Fruit fly (Drosophila melanogaster) whole organism, embryonic: Measurements from ENCODE around the gene Mvl.
A peak's percentile ranks its signal among the peaks of the same experiment; 100 is the strongest.

Experiments
- Atf3 ChIP-seq: fragments of 200-800 bp; sonication (Bioruptor generic); optimal IDR thresholded peaks from 3 replicates; lab custom pipeline; 2016; ENCODE audit warnings: missing biosample characterization, missing genetic modification characterization
- Blimp-1 ChIP-seq: fragments of 200-800 bp; sonication (Bioruptor generic); optimal IDR thresholded peaks from 3 replicates; lab custom pipeline; 2018; ENCODE audit warnings: missing biosample characterization, missing genetic modification characterization, mild to moderate bottlenecking, moderate library complexity, missing genetic modification reagents
- CG1024 ChIP-seq: fragments of 200-800 bp; sonication (Bioruptor generic); IDR thresholded peaks from 2 replicates; pipeline ENCODE4 v1.3.6; 2022; ENCODE audit warnings: missing biosample characterization, missing genetic modification characterization
- CG10366 ChIP-seq: fragments of 200-800 bp; sonication (Bioruptor generic); IDR thresholded peaks from 2 replicates; pipeline ENCODE4 v1.3.6; 2022; ENCODE audit warnings: missing biosample characterization, missing genetic modification characterization
- CG10462 ChIP-seq: fragments of 200-800 bp; sonication (Bioruptor generic); optimal IDR thresholded peaks from 2 replicates; lab custom pipeline; 2016; ENCODE audit warnings: missing biosample characterization, missing genetic modification characterization
- CG1233 ChIP-seq: fragments of 200-800 bp; sonication (Bioruptor generic); optimal IDR thresholded peaks from 4 replicates; lab custom pipeline; 2018; ENCODE audit warnings: missing biosample characterization, mild to moderate bottlenecking, missing genetic modification characterization
- CG14860 ChIP-seq: fragments of 200-800 bp; sonication (Bioruptor generic); IDR thresholded peaks from 3 replicates; pipeline ENCODE4 v1.3.6; 2022; ENCODE audit warnings: missing biosample characterization, missing genetic modification characterization; ENCODE audit not compliant: partially characterized antibody
- CG16863 ChIP-seq: fragments of 200-800 bp; sonication (Bioruptor generic); optimal IDR thresholded peaks from 3 replicates; lab custom pipeline; 2016; ENCODE audit warnings: missing biosample characterization, missing genetic modification characterization
- CG17328 ChIP-seq: fragments of 200-800 bp; sonication (Bioruptor generic); IDR thresholded peaks from 2 replicates; pipeline ENCODE4 v1.3.6; 2022; ENCODE audit warnings: missing biosample characterization, missing genetic modification characterization
- CG17912 ChIP-seq: fragments of 200-800 bp; sonication (Bioruptor generic); optimal IDR thresholded peaks from 2 replicates; lab custom pipeline; 2018; ENCODE audit warnings: missing biosample characterization, mild to moderate bottlenecking, missing genetic modification characterization
- CG1792 ChIP-seq: fragments of 200-800 bp; sonication (Bioruptor generic); optimal IDR thresholded peaks from 2 replicates; lab custom pipeline; 2016; ENCODE audit warnings: missing biosample characterization, missing genetic modification characterization
- CG18262 ChIP-seq: fragments of 200-800 bp; optimal IDR thresholded peaks from 3 replicates; lab custom pipeline; 2019; ENCODE audit warnings: missing biosample characterization, mild to moderate bottlenecking, missing genetic modification characterization, moderate library complexity
- CG2678 ChIP-seq: fragments of 200-800 bp; sonication (Bioruptor generic); optimal IDR thresholded peaks from 3 replicates; lab custom pipeline; 2019; ENCODE audit warnings: missing biosample characterization, mild to moderate bottlenecking, missing genetic modification characterization, moderate library complexity
- CG3281 ChIP-seq: fragments of 200-800 bp; sonication (Bioruptor generic); optimal IDR thresholded peaks from 3 replicates; lab custom pipeline; 2017; ENCODE audit warnings: missing biosample characterization, mild to moderate bottlenecking, missing genetic modification characterization
- CG3407 ChIP-seq: fragments of 200-800 bp; sonication (Bioruptor generic); optimal IDR thresholded peaks from 2 replicates; lab custom pipeline; 2018; ENCODE audit warnings: missing biosample characterization, mild to moderate bottlenecking, missing genetic modification characterization
- CG34422 ChIP-seq: fragments of 200-800 bp; sonication (Bioruptor generic); IDR thresholded peaks from 3 replicates; pipeline ENCODE4 v1.3.6; 2022; ENCODE audit warnings: missing biosample characterization, missing genetic modification characterization
- CG3726 ChIP-seq: fragments of 200-800 bp; sonication (Bioruptor generic); IDR thresholded peaks from 3 replicates; pipeline ENCODE4, ENCODE4 v1.3.6; 2022; ENCODE audit warnings: missing biosample characterization, missing genetic modification characterization
- CG4730 ChIP-seq: fragments of 200-800 bp; sonication (Bioruptor generic); IDR thresholded peaks from 2 replicates; pipeline ENCODE4 v1.3.6; 2022; ENCODE audit warnings: missing biosample characterization, missing genetic modification characterization
- CG5245 ChIP-seq: fragments of 200-800 bp; sonication (Bioruptor generic); optimal IDR thresholded peaks from 3 replicates; lab custom pipeline; 2016; ENCODE audit warnings: missing biosample characterization, missing genetic modification characterization
- CG6813 ChIP-seq: fragments of 200-800 bp; sonication (Bioruptor generic); optimal IDR thresholded peaks from 2 replicates; lab custom pipeline; 2017; ENCODE audit warnings: missing biosample characterization, missing genetic modification characterization, mild to moderate bottlenecking, moderate library complexity, missing genetic modification reagents
- CG7271 ChIP-seq: fragments of 200-800 bp; sonication (Bioruptor generic); optimal IDR thresholded peaks from 2 replicates; lab custom pipeline; 2018; ENCODE audit warnings: missing biosample characterization, mild to moderate bottlenecking, missing genetic modification characterization, moderate library complexity
- CG7963 ChIP-seq: fragments of 200-800 bp; sonication (Bioruptor generic); IDR thresholded peaks from 3 replicates; pipeline ENCODE4 v1.3.6; 2022; ENCODE audit warnings: missing biosample characterization, missing genetic modification characterization; ENCODE audit not compliant: partially characterized antibody
- CG8089 ChIP-seq: fragments of 200-800 bp; sonication (Bioruptor generic); optimal IDR thresholded peaks from 3 replicates; lab custom pipeline; 2016; ENCODE audit warnings: missing biosample characterization, missing genetic modification characterization
- E2f2 ChIP-seq: fragments of 200-800 bp; sonication (Bioruptor generic); IDR thresholded peaks from 2 replicates; pipeline ENCODE4 v1.3.6; 2022; ENCODE audit warnings: missing biosample characterization, missing genetic modification characterization
- Elba2 ChIP-seq: fragments of 200-800 bp; sonication (Bioruptor generic); optimal IDR thresholded peaks from 3 replicates; lab custom pipeline; 2016; ENCODE audit warnings: missing biosample characterization, missing genetic modification characterization
- Fer3 ChIP-seq: fragments of 200-800 bp; sonication (Bioruptor generic); optimal IDR thresholded peaks from 2 replicates; lab custom pipeline; 2018; ENCODE audit warnings: missing biosample characterization, mild to moderate bottlenecking, missing genetic modification characterization, moderate library complexity
- HLH3B ChIP-seq: fragments of 200-800 bp; sonication (Bioruptor generic); IDR thresholded peaks from 2 replicates; pipeline ENCODE4 v1.3.6; 2022; ENCODE audit warnings: missing biosample characterization, missing genetic modification characterization
- Hr3 ChIP-seq: fragments of 200-800 bp; sonication (Bioruptor generic); optimal IDR thresholded peaks from 3 replicates; lab custom pipeline; 2016; ENCODE audit warnings: missing biosample characterization, missing genetic modification characterization
- Hsf ChIP-seq: fragments of 200-800 bp; sonication (Bioruptor generic); optimal IDR thresholded peaks from 3 replicates; lab custom pipeline; 2016; ENCODE audit warnings: missing biosample characterization, missing genetic modification characterization
- Nf-YB ChIP-seq: fragments of 200-800 bp; sonication (Bioruptor generic); optimal IDR thresholded peaks from 3 replicates; lab custom pipeline; 2019; ENCODE audit warnings: missing biosample characterization, mild to moderate bottlenecking, missing genetic modification characterization, moderate library complexity
- al ChIP-seq: fragments of 200-800 bp; sonication (Bioruptor generic); IDR thresholded peaks from 2 replicates; pipeline ENCODE4 v1.3.6; 2022; ENCODE audit warnings: missing biosample characterization, missing genetic modification characterization
- ase ChIP-seq: fragments of 200-800 bp; sonication (Bioruptor generic); IDR thresholded peaks from 3 replicates; pipeline ENCODE4 v1.3.6; 2022; ENCODE audit warnings: missing biosample characterization, missing genetic modification characterization
- chinmo ChIP-seq: fragments of 200-800 bp; sonication (Bioruptor generic); IDR thresholded peaks from 4 replicates; pipeline ENCODE4 v1.3.6; 2022; ENCODE audit warnings: missing biosample characterization, missing genetic modification characterization; ENCODE audit not compliant: partially characterized antibody
- chn ChIP-seq: fragments of 200-800 bp; sonication (Bioruptor generic); optimal IDR thresholded peaks from 2 replicates; lab custom pipeline; 2016; ENCODE audit warnings: missing biosample characterization, missing genetic modification characterization
- dysf ChIP-seq: fragments of 200-800 bp; sonication (Bioruptor generic); IDR thresholded peaks from 3 replicates; pipeline ENCODE4 v1.3.6; 2022; ENCODE audit warnings: missing biosample characterization, missing genetic modification characterization
- fu2 ChIP-seq: fragments of 200-800 bp; sonication (Bioruptor generic); optimal IDR thresholded peaks from 2 replicates; lab custom pipeline; 2016; ENCODE audit warnings: missing biosample characterization, missing genetic modification characterization
- grau ChIP-seq: fragments of 200-800 bp; optimal IDR thresholded peaks from 3 replicates; lab custom pipeline; 2019; ENCODE audit warnings: missing biosample characterization, mild to moderate bottlenecking, missing genetic modification characterization, moderate library complexity
- kay ChIP-seq: fragments of 200-800 bp; sonication (Bioruptor generic); optimal IDR thresholded peaks from 2 replicates; lab custom pipeline; 2016; ENCODE audit warnings: missing biosample characterization, missing genetic modification characterization
- lola ChIP-seq, 3 experiments: fragments of >200 bp in 2 of 3; fragments of 200-800 bp in 1 of 3; sonication (Bioruptor generic) in 1 of 3; optimal IDR thresholded peaks; 2 replicates each; lab custom pipeline; 2017 to 2019; ENCODE audit warnings: missing biosample characterization in 3 of 3, missing genetic modification characterization in 3 of 3, mild to moderate bottlenecking in 1 of 3, moderate library complexity in 1 of 3
- p53 ChIP-seq: fragments of 200-800 bp; sonication (Bioruptor generic); optimal IDR thresholded peaks from 2 replicates; lab custom pipeline; 2016; ENCODE audit warnings: missing biosample characterization, missing genetic modification characterization
- phol ChIP-seq: fragments of 200-800 bp; sonication (Bioruptor generic); optimal IDR thresholded peaks from 3 replicates; lab custom pipeline; 2018; ENCODE audit warnings: missing biosample characterization, mild to moderate bottlenecking, missing genetic modification characterization, moderate library complexity
- row ChIP-seq: fragments of 200-800 bp; sonication (Bioruptor generic); IDR thresholded peaks from 3 replicates; pipeline ENCODE4 v1.3.6; 2022; ENCODE audit warnings: missing biosample characterization, missing genetic modification characterization
- schlank ChIP-seq: fragments of 200-800 bp; sonication (Bioruptor generic); optimal IDR thresholded peaks from 2 replicates; lab custom pipeline; 2018; ENCODE audit warnings: missing biosample characterization, mild to moderate bottlenecking, missing genetic modification characterization
- sna ChIP-seq: fragments of 200-800 bp; sonication (Bioruptor generic); IDR thresholded peaks from 2 replicates; pipeline ENCODE4 v1.3.6; 2022; ENCODE audit warnings: missing biosample characterization, missing genetic modification characterization; ENCODE audit not compliant: partially characterized antibody
- sob ChIP-seq: fragments of 200-800 bp; sonication (Bioruptor generic); IDR thresholded peaks from 2 replicates; pipeline ENCODE4 v1.3.6; 2022; ENCODE audit warnings: missing biosample characterization, missing genetic modification characterization
- sr ChIP-seq: fragments of 200-800 bp; sonication (Bioruptor generic); IDR thresholded peaks from 3 replicates; pipeline ENCODE4 v1.3.6; 2022; ENCODE audit warnings: missing biosample characterization, missing genetic modification characterization
- tap ChIP-seq: fragments of 200-800 bp; optimal IDR thresholded peaks from 3 replicates; lab custom pipeline; 2019; ENCODE audit warnings: missing biosample characterization, mild to moderate bottlenecking, missing genetic modification characterization, moderate library complexity
- tio ChIP-seq: fragments of 200-800 bp; sonication (Bioruptor generic); optimal IDR thresholded peaks from 2 replicates; lab custom pipeline; 2017; ENCODE audit warnings: missing biosample characterization, missing genetic modification characterization, inconsistent platforms
- ttk ChIP-seq: fragments of 200-800 bp; sonication (Bioruptor generic); IDR thresholded peaks from 2 replicates; pipeline ENCODE4 v2.1.2; 2022; ENCODE audit warnings: missing biosample characterization, missing genetic modification characterization
- zfh1 ChIP-seq: fragments of 200-800 bp; sonication (Bioruptor generic); IDR thresholded peaks from 3 replicates; pipeline ENCODE4 v1.3.6; 2022; ENCODE audit warnings: missing biosample characterization, missing genetic modification characterization

Gene Mvl

dm6 chr3R:21017464-21018080 lies 43.0 kb downstream of the Mvl start, which contains the start of gene Rlip (continued):
- TF ChIP-seq CG34422 (GFP tag; lab: Robert Waterston, UW): peak; percentile 56
- peak; percentile 53; the same call in 1 of the 2 replicates for TF ChIP-seq HLH3B (GFP tag; lab: Robert Waterston, UW)
- TF ChIP-seq CG7963: 0 out of 3 replicates have a peak, but pooled peaks have one; percentile 41
- peak; percentile 22 for TF ChIP-seq chn (GFP tag; lab: Kevin White, UChicago)
- TF ChIP-seq Fer3 (tag; lab: Kevin White, UChicago): peak; percentile 37
- TF ChIP-seq lola (GFP tag; optimal IDR thresholded peaks at IDR 0.05; lab: Kevin White, UChicago): no peak
- peak; percentile 40 for TF ChIP-seq p53 (GFP tag; lab: Kevin White, UChicago)
- TF ChIP-seq CG17328 (GFP tag; lab: Robert Waterston, UW): no peak
- TF ChIP-seq CG2678 (tag; lab: Kevin White, UChicago): peak; percentile 20
- TF ChIP-seq tio (GFP tag; lab: Kevin White, UChicago): no peak
- peak; percentile 54 for TF ChIP-seq Hsf (GFP tag; lab: Kevin White, UChicago)
- peak; percentile 49 for TF ChIP-seq CG1792 (GFP tag; lab: Kevin White, UChicago)
- TF ChIP-seq schlank (tag; lab: Kevin White, UChicago): no peak
- no peak for TF ChIP-seq phol (tag; lab: Kevin White, UChicago)
- TF ChIP-seq Hr3 (GFP tag; lab: Kevin White, UChicago): peak; percentile 34
- TF ChIP-seq al (GFP tag; lab: Robert Waterston, UW): no peak
- peak; percentile 35 for TF ChIP-seq CG1233
- peak; percentile 19 for TF ChIP-seq CG3281 (GFP tag; lab: Kevin White, UChicago)
- no peak for TF ChIP-seq CG18262 (tag; lab: Kevin White, UChicago)
- TF ChIP-seq CG14860 (GFP tag; lab: Robert Waterston, UW): 0 out of 3 replicates have a peak, but pooled peaks have one; percentile 34
- TF ChIP-seq Blimp-1: no peak
- peak; percentile 44 for TF ChIP-seq CG8089 (GFP tag; lab: Kevin White, UChicago)
- peak; percentile 80 for TF ChIP-seq sob (GFP tag; lab: Robert Waterston, UW)
- TF ChIP-seq Elba2 (GFP tag; lab: Kevin White, UChicago): no peak
- no peak for TF ChIP-seq CG17912
- no peak for TF ChIP-seq CG10462 (GFP tag; lab: Kevin White, UChicago)
- no peak for TF ChIP-seq CG3726 (GFP tag; lab: Robert Waterston, UW)
- no peak for TF ChIP-seq CG3407 (GFP tag; lab: Kevin White, UChicago)
- peak; percentile 67 for TF ChIP-seq E2f2 (GFP tag; lab: Robert Waterston, UW)
- peak; percentile 38 for TF ChIP-seq fu2 (GFP tag; lab: Kevin White, UChicago)
- TF ChIP-seq kay (GFP tag; lab: Kevin White, UChicago): no peak
- TF ChIP-seq grau (tag; lab: Kevin White, UChicago): no peak
- TF ChIP-seq sna: peak; percentile 38; the same call in 1 of the 2 replicates
- TF ChIP-seq CG5245 (GFP tag; lab: Kevin White, UChicago): peak; percentile 53
- TF ChIP-seq CG10366 (GFP tag; lab: Robert Waterston, UW): no peak; the same call in 1 of the 2 replicates
- TF ChIP-seq chinmo (GFP tag; lab: Robert Waterston, UW): 0 out of 4 replicates have a peak, but pooled peaks have one; percentile 60
- peak; percentile 21 for TF ChIP-seq CG16863 (GFP tag; lab: Kevin White, UChicago)
- TF ChIP-seq CG7271 (tag; lab: Kevin White, UChicago): no peak
- TF ChIP-seq CG6813 (GFP tag; lab: Kevin White, UChicago): no peak
- TF ChIP-seq dysf (GFP tag; lab: Robert Waterston, UW): peak; percentile 35; the same call in 1 of the 3 replicates
- TF ChIP-seq Nf-YB (GFP tag; lab: Kevin White, UChicago): no peak
- TF ChIP-seq CG4730 (GFP tag; lab: Robert Waterston, UW): no peak
- TF ChIP-seq ase: peak; percentile 38; the same call in 2 of the 3 replicates
- peak; percentile 75 for TF ChIP-seq zfh1
- peak; percentile 38; the same call in 1 of the 3 replicates for TF ChIP-seq sr
- no peak for TF ChIP-seq row (GFP tag; lab: Robert Waterston, UW)
- peak; percentile 21 for TF ChIP-seq Atf3 (GFP tag; lab: Kevin White, UChicago)
- TF ChIP-seq CG1024 (GFP tag; lab: Robert Waterston, UW): no peak
- TF ChIP-seq tap: no peak
- TF ChIP-seq ttk (GFP tag; lab: Robert Waterston, UW): no peak; the same call in 1 of the 2 replicates
